Worm (Caenorhabditis elegans) whole organism, midembryonic: ENCODE results near the gene M199.7.

Experiments
- T22C8.4 ChIP-seq: fragments of 200-800 bp; sonication (Bioruptor generic); IDR thresholded peaks from 2 replicates; pipeline ENCODE4 v1.3.6; 2022; ENCODE audit warnings: missing genetic modification characterization, missing compliant biosample characterization
- cog-1 ChIP-seq: sonication (generic microtip); optimal IDR thresholded peaks from 2 replicates; lab custom pipeline; 2016; ENCODE audit warnings: missing genetic modification characterization, missing compliant biosample characterization
- flt-1 ChIP-seq: fragments of 200-800 bp; sonication (Bioruptor generic); IDR thresholded peaks from 2 replicates; pipeline ENCODE4 v1.3.6; 2022; ENCODE audit warnings: missing genetic modification characterization, missing compliant biosample characterization
- klf-2 ChIP-seq: fragments of 200-800 bp; sonication (Bioruptor generic); conservative IDR thresholded peaks from 2 replicates; pipeline ENCODE4 v1.3.6; 2022; ENCODE audit warnings: missing genetic modification reagents, missing genetic modification characterization, missing compliant biosample characterization
- med-1 ChIP-seq: sonication (generic microtip); optimal IDR thresholded peaks from 2 replicates; lab custom pipeline; 2017; ENCODE audit warnings: missing genetic modification characterization, mild to moderate bottlenecking, missing compliant biosample characterization, antibody characterized with exemption, missing genetic modification reagents; ENCODE audit not compliant: insufficient read depth
- ref-1 ChIP-seq: fragments of 200-800 bp; sonication (Bioruptor generic); conservative IDR thresholded peaks from 2 replicates; pipeline ENCODE4 v1.3.6; 2022; ENCODE audit warnings: missing genetic modification reagents, missing genetic modification characterization, missing compliant biosample characterization
- tab-1 ChIP-seq: fragments of 200-800 bp; sonication (Bioruptor generic); IDR thresholded peaks from 2 replicates; pipeline ENCODE4 v1.3.6; 2022; ENCODE audit warnings: missing genetic modification characterization, missing compliant biosample characterization
- ztf-23 ChIP-seq: fragments of 200-800 bp; sonication (Bioruptor generic); IDR thresholded peaks from 2 replicates; pipeline ENCODE4 v1.3.6; 2022; ENCODE audit warnings: missing genetic modification reagents, missing genetic modification characterization, missing compliant biosample characterization
- ztf-29 ChIP-seq: fragments of 200-800 bp; sonication (Bioruptor generic); IDR thresholded peaks from 2 replicates; pipeline ENCODE4 v1.3.6; 2022; ENCODE audit warnings: missing genetic modification reagents, missing genetic modification characterization, missing compliant biosample characterization

The M199.7 gene

ce11 chrIV:15122882-15123281 is at the start of gene M199.7:
Gene M199.7 (plus strand): TSS chrIV:15123182.
- TF ChIP-seq ztf-23 = no peak
- no peak for TF ChIP-seq ref-1

DNA sequence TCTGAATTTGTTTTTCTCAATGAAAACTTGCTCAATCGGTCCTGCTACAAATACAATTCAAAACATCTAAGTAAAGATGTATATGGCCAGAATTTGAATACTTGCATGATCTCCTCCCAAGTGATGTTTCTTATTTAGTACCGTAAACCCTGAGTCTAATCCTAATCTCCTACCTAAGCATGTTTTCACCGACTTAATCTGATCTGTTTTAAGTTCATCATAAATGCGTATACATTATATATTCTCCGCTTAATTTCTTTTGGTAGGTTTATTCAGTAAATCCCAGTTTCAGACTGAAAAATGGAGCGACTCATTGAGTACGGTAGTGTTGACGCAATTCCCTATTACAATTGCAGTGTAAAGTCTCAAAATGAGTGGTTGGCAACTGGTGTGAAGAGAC is 48.6 kb upstream of the M199.7 start, which contains the start of gene srt-50:
Gene srt-50 (plus strand): TSS at position 301 of the 400 bp plus-strand sequence.
- TF ChIP-seq flt-1 (GFP tag; lab: Robert Waterston, UW) (no peak), tab-1 (GFP tag; lab: Robert Waterston, UW) (no peak), klf-2 (no peak), ref-1 (no peak), T22C8.4 (GFP tag; lab: Robert Waterston, UW) (no peak), ztf-29 (GFP tag; lab: Robert Waterston, UW) (no peak), ztf-23 (no peak), med-1 (GFP tag; lab: Kevin White, UChicago) (no peak), cog-1 (tag; lab: Kevin White, UChicago) (no peak)

- TF ChIP-seq flt-1 (GFP tag; lab: Robert Waterston, UW) (no peak), med-1 (GFP tag; lab: Kevin White, UChicago) (no peak), klf-2 (no peak), cog-1 (tag; lab: Kevin White, UChicago) (no peak), ztf-23 (no peak), T22C8.4 (GFP tag; lab: Robert Waterston, UW) (no peak), ztf-29 (GFP tag; lab: Robert Waterston, UW) (no peak), ref-1 (no peak), tab-1 (GFP tag; lab: Robert Waterston, UW) (no peak)
Measured at ce11 chrIV:15098294-15098693, 24.7 kb upstream of the M199.7 start, which contains the start of gene srt-49. Gene srt-49 (minus strand): TSS chrIV:15098394.

DNA sequence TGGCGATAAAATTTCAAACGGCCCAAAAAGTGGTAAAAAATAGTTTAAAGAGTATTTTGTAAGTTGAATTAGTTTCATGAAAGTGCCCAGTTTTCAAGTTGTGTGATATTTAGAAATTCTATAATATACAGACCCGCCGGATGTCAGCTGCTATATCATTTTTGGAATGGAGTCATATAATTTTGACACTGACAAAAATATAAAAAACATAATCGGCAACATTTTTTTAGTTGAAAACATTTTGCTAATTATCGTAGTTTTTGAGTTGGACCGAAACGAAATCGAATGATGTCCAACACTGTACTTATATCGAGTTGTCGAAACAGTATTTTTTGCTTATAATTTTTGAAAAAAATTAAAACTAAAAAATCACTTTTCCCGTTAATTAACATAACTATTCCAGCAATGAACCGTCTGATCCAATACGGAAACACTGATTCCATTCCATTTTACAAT is 19.7 kb upstream of the M199.7 start, which contains the start of gene srt-44:
Gene srt-44 (plus strand): TSS at position 406 of the 456 bp plus-strand sequence.
- TF ChIP-seq ref-1 (no peak), med-1 (GFP tag; lab: Kevin White, UChicago) (no peak), cog-1 (tag; lab: Kevin White, UChicago) (no peak), klf-2 (no peak), ztf-23 (no peak), tab-1 (GFP tag; lab: Robert Waterston, UW) (no peak), T22C8.4 (GFP tag; lab: Robert Waterston, UW) (no peak), ztf-29 (GFP tag; lab: Robert Waterston, UW) (no peak), flt-1 (GFP tag; lab: Robert Waterston, UW) (no peak)

DNA sequence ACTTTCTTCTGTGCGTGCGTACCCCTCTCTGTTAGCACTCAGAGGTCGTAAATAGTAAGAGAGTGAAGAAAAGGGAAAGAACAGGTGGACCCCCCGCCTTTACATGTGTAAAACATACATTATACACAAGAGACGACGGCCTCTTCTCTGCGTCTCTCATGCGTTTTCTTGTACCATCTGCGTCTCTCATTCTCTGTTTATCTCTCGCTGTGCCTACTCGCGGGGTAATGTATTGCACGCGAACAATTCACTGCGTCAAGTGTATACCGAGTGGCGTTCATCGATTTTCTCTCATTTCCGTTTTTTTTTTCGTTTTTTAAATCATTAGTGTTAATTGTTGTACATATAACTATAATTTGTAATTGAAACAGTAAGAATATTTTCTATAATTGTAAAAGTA is 15.8 kb upstream of the M199.7 start:
- TF ChIP-seq klf-2 = no peak
- TF ChIP-seq T22C8.4 (GFP tag; lab: Robert Waterston, UW) = no peak
- peak; percentile 92 for TF ChIP-seq cog-1 (tag; lab: Kevin White, UChicago)
- no peak for TF ChIP-seq tab-1 (GFP tag; lab: Robert Waterston, UW)
- TF ChIP-seq flt-1 (GFP tag; lab: Robert Waterston, UW) = no peak
- no peak for TF ChIP-seq med-1 (GFP tag; lab: Kevin White, UChicago)

- TF ChIP-seq tab-1 (GFP tag; lab: Robert Waterston, UW) (no peak), med-1 (GFP tag; lab: Kevin White, UChicago) (no peak), ztf-29 (GFP tag; lab: Robert Waterston, UW) (no peak), T22C8.4 (GFP tag; lab: Robert Waterston, UW) (no peak), klf-2 (no peak), flt-1 (GFP tag; lab: Robert Waterston, UW) (no peak), cog-1 (tag; lab: Kevin White, UChicago) (no peak)
Measured at ce11 chrIV:15108475-15108874, 14.5 kb upstream of the M199.7 start, which contains the start of gene M199.2. Gene M199.2 (plus strand): TSS chrIV:15108775.

DNA sequence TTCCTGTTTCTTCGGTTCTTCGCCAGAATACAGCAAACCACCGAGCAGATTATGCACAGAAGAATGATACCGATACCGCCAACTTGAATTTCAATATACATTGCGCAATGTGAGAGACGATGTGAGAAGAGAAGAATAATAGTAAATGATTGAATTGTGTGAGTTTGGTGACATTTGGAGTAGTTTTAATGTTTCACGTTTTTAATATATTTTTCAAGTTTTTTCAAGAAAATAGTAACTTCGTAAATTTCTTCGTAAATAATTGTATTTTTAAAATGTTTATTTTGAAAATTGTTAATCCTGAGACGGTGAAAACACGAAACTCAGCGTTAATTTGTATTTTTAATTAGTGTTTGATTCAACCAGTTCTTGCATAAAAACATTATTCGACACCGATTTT is 9.9 kb upstream of the M199.7 start, which contains the start of gene M199.134:
Gene M199.134 (minus strand): TSS at position 101 of the 400 bp plus-strand sequence.
- TF ChIP-seq klf-2 (no peak), flt-1 (GFP tag; lab: Robert Waterston, UW) (no peak), ref-1 (no peak), T22C8.4 (GFP tag; lab: Robert Waterston, UW) (no peak), ztf-29 (GFP tag; lab: Robert Waterston, UW) (no peak), tab-1 (GFP tag; lab: Robert Waterston, UW) (no peak), ztf-23 (no peak), cog-1 (tag; lab: Kevin White, UChicago) (no peak), med-1 (GFP tag; lab: Kevin White, UChicago) (no peak)

DNA sequence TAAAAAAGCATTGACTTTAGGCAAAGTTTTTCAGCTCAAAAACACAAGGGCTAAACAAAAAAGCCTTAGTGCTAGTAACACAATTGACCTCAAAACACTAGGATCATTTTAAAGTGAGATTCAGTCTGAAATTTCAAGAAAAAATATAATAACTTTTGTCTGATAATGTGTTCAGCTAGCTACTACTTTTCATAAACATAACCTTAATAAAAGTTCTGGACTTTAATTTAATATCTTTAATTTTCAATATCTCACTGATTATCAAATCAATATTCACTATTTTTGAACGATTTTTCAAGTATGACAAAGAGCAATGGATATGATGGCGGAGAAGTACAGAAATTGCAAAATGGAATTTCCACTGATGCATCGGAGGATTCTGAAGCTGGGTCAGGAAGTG is 8.7 kb upstream of the M199.7 start, which contains the start of gene M199.135:
Gene M199.135 (plus strand): TSS at position 301 of the 400 bp plus-strand sequence.
- no peak for TF ChIP-seq klf-2
- TF ChIP-seq flt-1 (GFP tag; lab: Robert Waterston, UW) = no peak
- no peak for TF ChIP-seq T22C8.4 (GFP tag; lab: Robert Waterston, UW)
- TF ChIP-seq cog-1 (tag; lab: Kevin White, UChicago) = no peak
- no peak for TF ChIP-seq med-1 (GFP tag; lab: Kevin White, UChicago)
- no peak for TF ChIP-seq ref-1
- no peak for TF ChIP-seq ztf-23
- no peak for TF ChIP-seq ztf-29 (GFP tag; lab: Robert Waterston, UW)
- no peak for TF ChIP-seq tab-1 (GFP tag; lab: Robert Waterston, UW)

DNA sequence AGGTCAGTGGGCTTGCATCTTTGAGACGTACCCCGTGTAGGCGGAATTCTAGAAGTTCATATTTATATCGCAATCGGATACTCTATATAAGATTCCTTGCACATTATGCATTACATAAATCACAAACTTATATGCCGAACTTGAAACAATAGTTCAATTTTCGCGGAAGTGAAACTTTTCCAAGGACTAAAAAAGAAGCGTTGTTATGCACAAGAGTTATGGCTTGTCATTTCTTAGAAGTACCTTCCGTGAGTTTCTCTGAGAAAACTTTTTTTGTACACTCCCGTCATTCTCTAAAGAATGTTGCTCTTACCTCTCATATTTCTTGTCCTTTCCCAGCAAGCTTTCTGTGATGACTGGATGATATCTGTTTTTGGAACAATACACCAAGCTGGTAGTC is 4.6 kb upstream of the M199.7 start, which contains the start of gene M199.136:
Gene M199.136 (plus strand): TSS at position 301 of the 400 bp plus-strand sequence.
- TF ChIP-seq cog-1 (tag; lab: Kevin White, UChicago) = no peak
- TF ChIP-seq ztf-29 (GFP tag; lab: Robert Waterston, UW) = no peak

- no peak for TF ChIP-seq ztf-29 (GFP tag; lab: Robert Waterston, UW)
- TF ChIP-seq ztf-23 = no peak
- TF ChIP-seq T22C8.4 (GFP tag; lab: Robert Waterston, UW) = no peak
- TF ChIP-seq ref-1 = no peak
- TF ChIP-seq klf-2 = no peak
- no peak for TF ChIP-seq med-1 (GFP tag; lab: Kevin White, UChicago)
- no peak for TF ChIP-seq tab-1 (GFP tag; lab: Robert Waterston, UW)
- TF ChIP-seq cog-1 (tag; lab: Kevin White, UChicago) = no peak
- no peak for TF ChIP-seq flt-1 (GFP tag; lab: Robert Waterston, UW)
Measured at ce11 chrIV:15119268-15119667, 3.7 kb upstream of the M199.7 start.
